Fruit fly (Drosophila melanogaster) whole organism, embryonic: Measurements from ENCODE around the gene lute.

Source experiments
- Aef1 ChIP-seq: fragments of 200-800 bp; sonication (Bioruptor generic); IDR thresholded peaks from 3 replicates; pipeline ENCODE4 v1.3.6; 2022; ENCODE audit warnings: missing biosample characterization, missing genetic modification characterization
- CG10979 ChIP-seq: fragments of 200-800 bp; sonication (Bioruptor generic); optimal IDR thresholded peaks from 2 replicates; lab custom pipeline; 2018; ENCODE audit warnings: missing biosample characterization, mild to moderate bottlenecking, missing genetic modification characterization, moderate library complexity
- CG14441 ChIP-seq: fragments of 200-800 bp; sonication (Bioruptor generic); IDR thresholded peaks from 2 replicates; pipeline ENCODE4 v1.3.6; 2022; ENCODE audit warnings: missing biosample characterization, missing genetic modification characterization
- CG14860 ChIP-seq: fragments of 200-800 bp; sonication (Bioruptor generic); IDR thresholded peaks from 3 replicates; pipeline ENCODE4 v1.3.6; 2022; ENCODE audit warnings: missing biosample characterization, missing genetic modification characterization; ENCODE audit not compliant: partially characterized antibody
- CG15479 ChIP-seq: fragments of 200-800 bp; sonication (Bioruptor generic); optimal IDR thresholded peaks from 3 replicates; lab custom pipeline; 2019; ENCODE audit warnings: missing biosample characterization, mild to moderate bottlenecking, missing genetic modification characterization, moderate library complexity
- CG16815 ChIP-seq: fragments of 200-800 bp; sonication (Bioruptor generic); optimal IDR thresholded peaks from 3 replicates; lab custom pipeline; 2017; ENCODE audit warnings: missing biosample characterization, mild to moderate bottlenecking, missing genetic modification characterization
- CG17802 ChIP-seq: fragments of 200-800 bp; sonication (Bioruptor generic); optimal IDR thresholded peaks from 2 replicates; lab custom pipeline; 2018; ENCODE audit warnings: missing biosample characterization, mild to moderate bottlenecking, missing genetic modification characterization, moderate library complexity
- CG30403 ChIP-seq: fragments of 200-800 bp; sonication (Bioruptor generic); optimal IDR thresholded peaks from 3 replicates; lab custom pipeline; 2016; ENCODE audit warnings: missing biosample characterization, missing genetic modification characterization
- CG31365 ChIP-seq: fragments of 200-800 bp; sonication (Bioruptor generic); optimal IDR thresholded peaks from 2 replicates; lab custom pipeline; 2018; ENCODE audit warnings: missing biosample characterization, mild to moderate bottlenecking, missing genetic modification characterization
- CG33213 ChIP-seq: fragments of 200-800 bp; sonication (Bioruptor generic); optimal IDR thresholded peaks from 3 replicates; lab custom pipeline; 2016; ENCODE audit warnings: missing biosample characterization, missing genetic modification characterization
- CG4424 ChIP-seq: fragments of 200-800 bp; sonication (Bioruptor generic); optimal IDR thresholded peaks from 3 replicates; lab custom pipeline; 2016; ENCODE audit warnings: missing biosample characterization, missing genetic modification characterization
- CG4730 ChIP-seq: fragments of 200-800 bp; sonication (Bioruptor generic); IDR thresholded peaks from 2 replicates; pipeline ENCODE4 v1.3.6; 2022; ENCODE audit warnings: missing biosample characterization, missing genetic modification characterization
- CG6765 ChIP-seq: fragments of 200-800 bp; sonication (Bioruptor generic); optimal IDR thresholded peaks from 3 replicates; lab custom pipeline; 2017; ENCODE audit warnings: missing biosample characterization, mild to moderate bottlenecking, missing genetic modification characterization
- CG7745 ChIP-seq: fragments of 200-800 bp; sonication (Bioruptor generic); optimal IDR thresholded peaks from 2 replicates; lab custom pipeline; 2018; ENCODE audit warnings: missing biosample characterization, mild to moderate bottlenecking, missing genetic modification characterization, moderate library complexity
- CG8290 ChIP-seq, 3 experiments: fragments of 200-800 bp; sonication (Bioruptor generic); optimal IDR thresholded peaks; 2 replicates each; lab custom pipeline; 2016 to 2019; ENCODE audit warnings: missing biosample characterization in 3 of 3, missing genetic modification characterization in 3 of 3, mild to moderate bottlenecking in 2 of 3, moderate library complexity in 1 of 3
- CG8388 ChIP-seq: fragments of 200-800 bp; sonication (Bioruptor generic); optimal IDR thresholded peaks from 2 replicates; lab custom pipeline; 2019; ENCODE audit warnings: missing biosample characterization, mild to moderate bottlenecking, missing genetic modification characterization, moderate library complexity
- CTCF ChIP-seq: fragments of 200-800 bp; sonication (Bioruptor generic); optimal IDR thresholded peaks from 2 replicates; lab custom pipeline; 2017; ENCODE audit warnings: missing biosample characterization, mild to moderate bottlenecking, missing genetic modification characterization, moderate library complexity
- CkIIα-i1 ChIP-seq: fragments of 200-800 bp; sonication (Bioruptor generic); IDR thresholded peaks from 2 replicates; pipeline ENCODE4 v1.3.6; 2022; ENCODE audit warnings: missing biosample characterization, missing genetic modification characterization
- Dref ChIP-seq: fragments of 200-800 bp; sonication (Bioruptor generic); IDR thresholded peaks from 2 replicates; pipeline ENCODE4 v1.3.6; 2022; ENCODE audit warnings: missing biosample characterization, missing genetic modification characterization
- HmgD ChIP-seq: fragments of 200-800 bp; sonication (Bioruptor generic); optimal IDR thresholded peaks from 3 replicates; lab custom pipeline; 2016; ENCODE audit warnings: missing biosample characterization, missing genetic modification characterization
- NC2β ChIP-seq: fragments of 200-800 bp; sonication (Bioruptor generic); optimal IDR thresholded peaks from 2 replicates; lab custom pipeline; 2016; ENCODE audit warnings: missing biosample characterization, missing genetic modification characterization
- NFAT ChIP-seq: fragments of 200-800 bp; sonication (Bioruptor generic); IDR thresholded peaks from 2 replicates; pipeline ENCODE4 v1.3.6; 2022; ENCODE audit warnings: missing biosample characterization, missing genetic modification characterization
- NfI ChIP-seq: fragments of 200-800 bp; sonication (Bioruptor generic); optimal IDR thresholded peaks from 3 replicates; lab custom pipeline; 2018; ENCODE audit warnings: missing biosample characterization, mild to moderate bottlenecking, missing genetic modification characterization, moderate library complexity
- Oli ChIP-seq: fragments of 200-800 bp; sonication (Bioruptor generic); optimal IDR thresholded peaks from 2 replicates; lab custom pipeline; 2018; ENCODE audit warnings: missing biosample characterization, mild to moderate bottlenecking, missing genetic modification characterization, moderate library complexity
- Opbp ChIP-seq: fragments of 200-800 bp; sonication (Bioruptor generic); IDR thresholded peaks from 3 replicates; pipeline ENCODE4 v1.3.6; 2022; ENCODE audit warnings: missing biosample characterization, missing genetic modification characterization; ENCODE audit not compliant: partially characterized antibody
- TFAM ChIP-seq: fragments of 200-800 bp; sonication (Bioruptor generic); optimal IDR thresholded peaks from 2 replicates; lab custom pipeline; 2017; ENCODE audit warnings: missing biosample characterization, missing genetic modification characterization, inconsistent platforms
- aop ChIP-seq: fragments of 200-800 bp; sonication (Bioruptor generic); IDR thresholded peaks from 2 replicates; pipeline ENCODE4 v1.3.6; 2022; ENCODE audit warnings: missing biosample characterization, missing genetic modification characterization
- bab2 ChIP-seq: fragments of 200-800 bp; sonication (Bioruptor generic); optimal IDR thresholded peaks from 2 replicates; lab custom pipeline; 2016; ENCODE audit warnings: missing biosample characterization, missing genetic modification characterization
- bbx ChIP-seq: fragments of 200-800 bp; sonication (Bioruptor generic); IDR thresholded peaks from 2 replicates; pipeline ENCODE4 v1.3.6; 2022; ENCODE audit warnings: missing biosample characterization, missing genetic modification characterization; ENCODE audit not compliant: partially characterized antibody
- bigmax ChIP-seq: fragments of 200-800 bp; sonication (Bioruptor generic); optimal IDR thresholded peaks from 2 replicates; lab custom pipeline; 2018; ENCODE audit warnings: missing biosample characterization, mild to moderate bottlenecking, missing genetic modification characterization
- cg ChIP-seq: fragments of 200-800 bp; sonication (Bioruptor generic); optimal IDR thresholded peaks from 3 replicates; lab custom pipeline; 2019; ENCODE audit warnings: missing biosample characterization, mild to moderate bottlenecking, missing genetic modification characterization, moderate library complexity
- dm ChIP-seq: fragments of 200-800 bp; sonication (Bioruptor generic); optimal IDR thresholded peaks from 3 replicates; lab custom pipeline; 2016; ENCODE audit warnings: missing biosample characterization, missing genetic modification characterization
- fru ChIP-seq: fragments of >200 bp; optimal IDR thresholded peaks from 2 replicates; lab custom pipeline; 2017
- gcm ChIP-seq: fragments of 200-800 bp; sonication (Bioruptor generic); optimal IDR thresholded peaks from 2 replicates; lab custom pipeline; 2019; ENCODE audit warnings: missing biosample characterization, mild to moderate bottlenecking, missing genetic modification characterization, moderate library complexity
- gem ChIP-seq: fragments of 200-800 bp; sonication (Bioruptor generic); optimal IDR thresholded peaks from 2 replicates; lab custom pipeline; 2019; ENCODE audit warnings: missing biosample characterization, mild to moderate bottlenecking, missing genetic modification characterization, moderate library complexity
- gt ChIP-seq: fragments of 200-800 bp; sonication (Bioruptor generic); IDR thresholded peaks from 2 replicates; pipeline ENCODE4 v1.3.6; 2022; ENCODE audit warnings: missing biosample characterization, missing genetic modification characterization
- ham ChIP-seq: fragments of 200-800 bp; sonication (Bioruptor generic); IDR thresholded peaks from 2 replicates; pipeline ENCODE4 v1.3.6; 2022; ENCODE audit warnings: missing biosample characterization, missing genetic modification characterization
- hkb ChIP-seq, 2 experiments: fragments of 200-800 bp in 1 of 2; fragments of >200 bp in 1 of 2; sonication (Bioruptor generic) in 1 of 2; IDR thresholded peaks in 1 of 2; optimal IDR thresholded peaks in 1 of 2; 2 replicates each; pipeline versions ENCODE4 v1.3.6 to Lab custom; 2017 to 2022; ENCODE audit warnings: missing biosample characterization in 1 of 2, missing genetic modification characterization in 1 of 2
- insv ChIP-seq, 2 experiments: fragments of 200-800 bp; sonication (Bioruptor generic); optimal IDR thresholded peaks; 3 replicates each; lab custom pipeline; 2016 to 2018; ENCODE audit warnings: missing biosample characterization in 2 of 2, missing genetic modification characterization in 2 of 2
- jing ChIP-seq: fragments of 200-800 bp; sonication (Bioruptor generic); optimal IDR thresholded peaks from 2 replicates; lab custom pipeline; 2018; ENCODE audit warnings: missing biosample characterization, mild to moderate bottlenecking, missing genetic modification characterization
- lola ChIP-seq, 3 experiments: fragments of >200 bp in 2 of 3; fragments of 200-800 bp in 1 of 3; sonication (Bioruptor generic) in 1 of 3; optimal IDR thresholded peaks; 2 replicates each; lab custom pipeline; 2017 to 2019; ENCODE audit warnings: missing biosample characterization in 3 of 3, missing genetic modification characterization in 3 of 3, mild to moderate bottlenecking in 1 of 3, moderate library complexity in 1 of 3
- nau ChIP-seq: fragments of 200-800 bp; sonication (Bioruptor generic); optimal IDR thresholded peaks from 3 replicates; lab custom pipeline; 2017; ENCODE audit warnings: missing biosample characterization, mild to moderate bottlenecking, missing genetic modification characterization, missing genetic modification reagents
- pan ChIP-seq, 4 experiments: fragments of >200 bp in 3 of 4; fragments of 200-800 bp in 1 of 4; sonication (Bioruptor generic) in 1 of 4; optimal IDR thresholded peaks in 3 of 4; IDR thresholded peaks in 1 of 4; 2 replicates each; pipeline versions ENCODE4 v1.3.6 to Lab custom; 2017 to 2022; ENCODE audit warnings: missing biosample characterization in 2 of 4, missing genetic modification characterization in 2 of 4, mixed read lengths in 1 of 4
- row ChIP-seq: fragments of 200-800 bp; sonication (Bioruptor generic); IDR thresholded peaks from 3 replicates; pipeline ENCODE4 v1.3.6; 2022; ENCODE audit warnings: missing biosample characterization, missing genetic modification characterization
- schlank ChIP-seq: fragments of 200-800 bp; sonication (Bioruptor generic); optimal IDR thresholded peaks from 2 replicates; lab custom pipeline; 2018; ENCODE audit warnings: missing biosample characterization, mild to moderate bottlenecking, missing genetic modification characterization
- sug ChIP-seq: fragments of 200-800 bp; optimal IDR thresholded peaks from 2 replicates; lab custom pipeline; 2019; ENCODE audit warnings: missing biosample characterization, mild to moderate bottlenecking, missing genetic modification characterization, moderate library complexity
- tgo ChIP-seq: fragments of 200-800 bp; sonication (Bioruptor generic); IDR thresholded peaks from 3 replicates; pipeline ENCODE4 v1.3.6; 2022; ENCODE audit warnings: missing biosample characterization, missing genetic modification characterization
- twi ChIP-seq: fragments of 200-800 bp; optimal IDR thresholded peaks from 2 replicates; lab custom pipeline; 2019; ENCODE audit warnings: missing biosample characterization, mild to moderate bottlenecking, missing genetic modification characterization, moderate library complexity
- vfl ChIP-seq: fragments of 200-800 bp; sonication (Bioruptor generic); optimal IDR thresholded peaks from 2 replicates; lab custom pipeline; 2016; ENCODE audit warnings: missing biosample characterization, missing genetic modification characterization
- vvl ChIP-seq: fragments of 200-800 bp; sonication (Bioruptor generic); IDR thresholded peaks from 2 replicates; pipeline ENCODE4 v1.3.6; 2022; ENCODE audit warnings: missing biosample characterization, missing genetic modification characterization

lute gene

DNA sequence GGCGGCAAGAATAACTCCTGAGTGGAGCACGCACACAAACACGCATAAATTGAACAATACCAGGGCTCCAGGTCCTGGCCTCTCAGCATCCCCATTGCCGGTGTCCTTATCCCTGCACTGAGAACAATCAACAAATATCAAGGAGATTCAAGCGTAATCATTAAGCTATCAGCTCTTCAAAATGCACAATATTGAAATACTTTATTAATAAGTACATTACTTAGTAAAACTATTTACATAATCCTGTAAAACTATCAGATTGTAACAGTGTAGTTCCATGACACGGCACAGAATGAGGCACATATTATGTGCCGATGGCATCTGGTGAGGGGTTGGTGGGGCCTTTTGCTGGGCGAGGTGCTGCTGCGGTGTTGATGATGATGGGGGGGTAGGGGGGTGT, 8.7 kb upstream of the lute start:
- TF ChIP-seq CG15479 (no peak), HmgD (GFP tag; lab: Kevin White, UChicago) (no peak), pan (optimal IDR thresholded peaks at IDR 0.05; lab: Kevin White, UChicago) (no peak), pan (GFP tag; optimal IDR thresholded peaks at IDR 0.05 in 1 of 2, IDR thresholded peaks at IDR 0.05 in 1 of 2) (peak in 1 of 2 experiments; percentile 46), CG30403 (GFP tag; lab: Kevin White, UChicago) (no peak), CG4730 (GFP tag; lab: Robert Waterston, UW) (no peak), fru (no peak), CkIIα-i1 (GFP tag; lab: Robert Waterston, UW) (no peak), NFAT (GFP tag; lab: Robert Waterston, UW) (peak; percentile 4; the same call in 1 of the 2 replicates), aop (no peak), CG17802 (tag; lab: Kevin White, UChicago) (no peak), ham (GFP tag; lab: Robert Waterston, UW) (no peak), CG14860 (GFP tag; lab: Robert Waterston, UW) (no peak), bbx (GFP tag; lab: Robert Waterston, UW) (no peak), Opbp (GFP tag; lab: Robert Waterston, UW) (no peak), Aef1 (0 out of 3 replicates have a peak, but pooled peaks have one; percentile 34), vfl (no peak), sug (tag; lab: Kevin White, UChicago) (no peak), lola (GFP tag; optimal IDR thresholded peaks at IDR 0.05; lab: Kevin White, UChicago) (no peak), gt (GFP tag; lab: Robert Waterston, UW) (no peak), CG8290 (GFP tag; optimal IDR thresholded peaks at IDR 0.05; lab: Kevin White, UChicago) (no peak), CG8290 (tag; optimal IDR thresholded peaks at IDR 0.05; lab: Kevin White, UChicago) (peak in 1 of 2 experiments; percentile 64), row (peak; percentile 64; the same call in 2 of the 3 replicates), nau (GFP tag; lab: Kevin White, UChicago) (no peak), CG14441 (GFP tag; lab: Robert Waterston, UW) (0 out of 2 replicates have a peak, but pooled peaks have one; percentile 13), dm (GFP tag; lab: Kevin White, UChicago) (no peak), CG8388 (GFP tag; lab: Kevin White, UChicago) (no peak), CG7745 (tag; lab: Kevin White, UChicago) (no peak), NfI (GFP tag; lab: Kevin White, UChicago) (no peak), CG16815 (GFP tag; lab: Kevin White, UChicago) (no peak), tgo (GFP tag; lab: Robert Waterston, UW) (no peak; the same call in 1 of the 3 replicates), TFAM (GFP tag; lab: Kevin White, UChicago) (no peak), hkb (optimal IDR thresholded peaks at IDR 0.05; lab: Kevin White, UChicago) (no peak), hkb (GFP tag; IDR thresholded peaks at IDR 0.05; lab: Robert Waterston, UW) (no peak), CG4424 (GFP tag; lab: Kevin White, UChicago) (no peak), schlank (tag; lab: Kevin White, UChicago) (no peak), cg (no peak), NC2β (GFP tag; lab: Kevin White, UChicago) (no peak), twi (tag; lab: Kevin White, UChicago) (no peak), CG31365 (tag; lab: Kevin White, UChicago) (no peak), bigmax (no peak), gcm (GFP tag; lab: Kevin White, UChicago) (no peak), Oli (tag; lab: Kevin White, UChicago) (peak; percentile 0), vvl (GFP tag; lab: Robert Waterston, UW) (peak; percentile 58; the same call in 1 of the 2 replicates), CG33213 (no peak), Dref (GFP tag; lab: Robert Waterston, UW) (no peak), gem (tag; lab: Kevin White, UChicago) (peak; percentile 44), jing (no peak), insv (GFP tag; optimal IDR thresholded peaks at IDR 0.05; lab: Kevin White, UChicago) (no peak), CTCF (GFP tag; lab: Kevin White, UChicago) (no peak), CG6765 (GFP tag; lab: Kevin White, UChicago) (no peak), bab2 (GFP tag; lab: Kevin White, UChicago) (no peak), CG10979 (tag; lab: Kevin White, UChicago) (no peak)
